Worm (Caenorhabditis elegans): ENCODE data around the gene F14F9.2.

The F14F9.2 gene

ce11 chrV:5192501-5192900, 47.9 kb downstream of the F14F9.2 start, which contains the start of gene C03A7.13 (continued):
- TF ChIP-seq zfp-3 (GFP tag; conservative IDR thresholded peaks at IDR 0.05): no peak
- no peak for TF ChIP-seq lin-13 (GFP tag; optimal IDR thresholded peaks at IDR 0.05)
- no peak for TF ChIP-seq T20F7.1 (GFP tag; optimal IDR thresholded peaks at IDR 0.05)
- TF ChIP-seq set-16 (GFP tag; IDR thresholded peaks at IDR 0.05): no peak
- 0 out of 2 replicates have a peak, but pooled peaks have one; percentile 20 for TF ChIP-seq ceh-20 (GFP tag; IDR thresholded peaks at IDR 0.05)
- peak; percentile 89 for TF ChIP-seq nhr-28 (tag; optimal IDR thresholded peaks at IDR 0.05)
- TF ChIP-seq ctbp-1 (GFP tag; IDR thresholded peaks at IDR 0.05): no peak
- peak; percentile 93 for TF ChIP-seq dve-1 (tag; optimal IDR thresholded peaks at IDR 0.05; ENCODE audit: insufficient read depth)
- no peak for TF ChIP-seq mdl-1 (tag; optimal IDR thresholded peaks at IDR 0.05)
- TF ChIP-seq unc-62 (GFP tag; optimal IDR thresholded peaks at IDR 0.05 in 1 of 2): peak in 1 of 2 experiments; percentile 2
- TF ChIP-seq unc-62 (tag; optimal IDR thresholded peaks at IDR 0.05): no peak
- TF ChIP-seq daf-16 (GFP tag; optimal IDR thresholded peaks at IDR 0.05): peak in 1 of 2 experiments; percentile 40
- TF ChIP-seq daf-16 (tag; optimal IDR thresholded peaks at IDR 0.05): peak; percentile 89

ce11 chrV:5194508-5194907, 49.9 kb downstream of the F14F9.2 start, which contains the start of gene abu-8:
abu-8 (minus strand) TSS chrV:5194608.
- no peak for TF ChIP-seq arid-1 (GFP tag; conservative IDR thresholded peaks at IDR 0.05)
- no peak for TF ChIP-seq dmd-9 (GFP tag; IDR thresholded peaks at IDR 0.05)
- TF ChIP-seq hlh-11 (tag; optimal IDR thresholded peaks at IDR 0.05): no peak
- no peak for TF ChIP-seq nhr-25 (tag; optimal IDR thresholded peaks at IDR 0.05; ENCODE audit: borderline replicate concordance, insufficient read depth)
- TF ChIP-seq gei-8 (GFP tag; optimal IDR thresholded peaks at IDR 0.05): no peak
- TF ChIP-seq duxl-1 (tag; optimal IDR thresholded peaks at IDR 0.05; ENCODE audit: poor library complexity): no peak
- TF ChIP-seq ceh-62 (tag; optimal IDR thresholded peaks at IDR 0.05): no peak
- TF ChIP-seq ZK546.5 (tag; optimal IDR thresholded peaks at IDR 0.05): no peak
- no peak for TF ChIP-seq tra-1 (GFP tag; IDR thresholded peaks at IDR 0.05)
- TF ChIP-seq T26A8.4 (GFP tag; IDR thresholded peaks at IDR 0.05): no peak
- no peak for TF ChIP-seq aly-2 (tag; optimal IDR thresholded peaks at IDR 0.05)
- TF ChIP-seq ceh-28 (tag; optimal IDR thresholded peaks at IDR 0.05): no peak
- TF ChIP-seq nhr-11 (tag; optimal IDR thresholded peaks at IDR 0.05): no peak
- no peak for TF ChIP-seq madf-9 (GFP tag; conservative IDR thresholded peaks at IDR 0.05)
